Worm (Caenorhabditis elegans) whole organism, L4 larva: ENCODE results near the gene srt-43.
A peak's percentile ranks its signal among the peaks of the same experiment; 100 is the strongest.

Experiments used
- ZK546.5 ChIP-seq, 2 experiments: sonication (generic microtip); optimal IDR thresholded peaks; 2 replicates each; lab custom pipeline; 2017; ENCODE audit warnings: missing biosample characterization in 2 of 2, missing genetic modification characterization in 2 of 2
- ama-1 ChIP-seq: fragments of 150-350 bp; optimal IDR thresholded peaks from 2 replicates; lab custom pipeline; 2014; ENCODE audit warnings: inconsistent platforms, mixed read lengths
- ceh-82 ChIP-seq: sonication (generic microtip); optimal IDR thresholded peaks from 2 replicates; lab custom pipeline; 2017; ENCODE audit warnings: missing biosample characterization, missing genetic modification characterization
- jun-1 ChIP-seq: fragments of 150-350 bp; optimal IDR thresholded peaks from 2 replicates; lab custom pipeline; 2014; ENCODE audit warnings: missing biosample characterization, missing genetic modification reagents, missing genetic modification characterization
- lir-3 ChIP-seq: sonication (generic microtip); optimal IDR thresholded peaks from 2 replicates; lab custom pipeline; 2016; ENCODE audit warnings: mild to moderate bottlenecking, missing genetic modification characterization, missing compliant biosample characterization
- nhr-28 ChIP-seq: fragments of 150-350 bp; optimal IDR thresholded peaks from 2 replicates; lab custom pipeline; 2014; ENCODE audit warnings: missing biosample characterization, missing genetic modification characterization
- nhr-77 ChIP-seq: fragments of 150-350 bp; optimal IDR thresholded peaks from 2 replicates; lab custom pipeline; 2014; ENCODE audit warnings: missing biosample characterization, missing genetic modification characterization
- rbr-2 ChIP-seq: sonication (generic microtip); optimal IDR thresholded peaks from 2 replicates; lab custom pipeline; 2016; ENCODE audit warnings: missing genotype, missing genetic modification characterization, missing compliant biosample characterization
- skn-1 ChIP-seq: fragments of 150-350 bp; optimal IDR thresholded peaks from 2 replicates; lab custom pipeline; 2014; ENCODE audit warnings: missing biosample characterization, missing genetic modification characterization
- tag-97 ChIP-seq: fragments of 200-800 bp; sonication (Bioruptor generic); IDR thresholded peaks from 2 replicates; pipeline ENCODE4 v1.3.6; 2022; ENCODE audit warnings: missing genetic modification characterization, missing compliant biosample characterization
- ztf-11 ChIP-seq: fragments of 150-350 bp; optimal IDR thresholded peaks from 2 replicates; lab custom pipeline; 2014; ENCODE audit warnings: missing biosample characterization, missing genetic modification characterization

DNA sequence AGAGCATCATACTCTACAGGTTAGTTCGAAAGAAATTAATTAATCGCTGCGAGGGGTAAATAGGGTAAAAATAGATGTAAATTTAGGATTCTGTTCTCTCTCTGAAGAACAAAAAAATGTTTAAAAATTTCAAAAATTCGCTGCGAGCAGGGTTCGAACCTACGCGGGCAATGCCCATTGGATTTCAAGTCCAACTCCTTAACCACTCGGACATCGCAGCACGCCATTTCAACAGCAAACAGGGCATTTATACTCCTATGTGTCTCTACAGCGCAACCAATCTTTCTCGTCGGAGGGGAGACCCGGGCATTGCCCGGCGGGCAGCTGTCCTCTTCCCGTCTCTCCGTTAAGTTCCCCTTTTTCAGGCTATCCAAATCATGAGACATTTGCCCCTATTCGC, 11.2 kb downstream of the srt-43 start:
- TF ChIP-seq nhr-77 (tag; lab: Kevin White, UChicago) = no peak
- TF ChIP-seq rbr-2 = peak; percentile 59
- peak; percentile 66 for TF ChIP-seq lir-3 (tag; lab: Kevin White, UChicago)
- no peak for TF ChIP-seq skn-1 (tag; lab: Kevin White, UChicago)
- peak; percentile 21 for TF ChIP-seq nhr-28 (tag; lab: Kevin White, UChicago)
- no peak for TF ChIP-seq ZK546.5 (tag; optimal IDR thresholded peaks at IDR 0.05; lab: Kevin White, UChicago)
- TF ChIP-seq ztf-11 (tag; lab: Kevin White, UChicago) = no peak
- no peak for TF ChIP-seq tag-97 (GFP tag; lab: Robert Waterston, UW)
- no peak for TF ChIP-seq ceh-82 (tag; lab: Kevin White, UChicago)
- no peak for TF ChIP-seq jun-1 (tag; lab: Kevin White, UChicago)
- TF ChIP-seq ama-1 (lab: Kevin White, UChicago) = no peak
